Worm (Caenorhabditis elegans) whole organism, L4 larva: ENCODE data around the gene K05F1.14.

ENCODE experiments used
- F49E8.2 ChIP-seq: sonication (generic microtip); optimal IDR thresholded peaks from 2 replicates; lab custom pipeline; 2016; ENCODE audit warnings: missing compliant biosample characterization, mild to moderate bottlenecking, missing genetic modification characterization, borderline replicate concordance
- ces-1 ChIP-seq: fragments of 150-350 bp; sonication (generic microtip); optimal IDR thresholded peaks from 4 replicates; lab custom pipeline; 2014; ENCODE audit warnings: missing biosample characterization, missing genetic modification reagents, missing genetic modification characterization
- dpl-1 ChIP-seq: fragments of 150-350 bp; optimal IDR thresholded peaks from 2 replicates; lab custom pipeline; 2014; ENCODE audit warnings: missing biosample characterization, missing genetic modification reagents, missing genetic modification characterization
- dve-1 ChIP-seq: sonication (generic microtip); optimal IDR thresholded peaks from 2 replicates; lab custom pipeline; 2017; ENCODE audit warnings: antibody characterized with exemption, mild to moderate bottlenecking, missing genetic modification characterization, missing compliant biosample characterization; ENCODE audit not compliant: insufficient read depth
- lir-3 ChIP-seq: sonication (generic microtip); optimal IDR thresholded peaks from 2 replicates; lab custom pipeline; 2016; ENCODE audit warnings: mild to moderate bottlenecking, missing genetic modification characterization, missing compliant biosample characterization
- lsy-2 ChIP-seq, 2 experiments: fragments of 150-350 bp in 1 of 2; sonication (generic microtip) in 1 of 2; optimal IDR thresholded peaks; 2 replicates each; lab custom pipeline; 2014 to 2017; ENCODE audit warnings: missing biosample characterization in 2 of 2, missing genetic modification characterization in 2 of 2

- no peak for TF ChIP-seq dpl-1 (GFP tag; lab: Kevin White, UChicago)
- TF ChIP-seq lsy-2 (tag; optimal IDR thresholded peaks at IDR 0.05; lab: Kevin White, UChicago), result no peak
- no peak for TF ChIP-seq F49E8.2 (tag; lab: Kevin White, UChicago)
- no peak for TF ChIP-seq ces-1 (GFP tag; lab: Kevin White, UChicago)
- TF ChIP-seq dve-1 (tag; lab: Kevin White, UChicago), result no peak
- TF ChIP-seq lir-3 (tag; lab: Kevin White, UChicago), result no peak
Measured at ce11 chrII:5831373-5831772, 39.0 kb upstream of the K05F1.14 start.
